Worm (Caenorhabditis elegans) whole organism, young adult: Measurements from ENCODE around the gene tsp-12.

Experiments
- B0035.1 ChIP-seq: sonication (generic microtip); optimal IDR thresholded peaks from 2 replicates; lab custom pipeline; 2016; ENCODE audit warnings: missing genetic modification characterization, mild to moderate bottlenecking, missing compliant biosample characterization, missing genotype, missing genetic modification reagents
- B0336.3 ChIP-seq: fragments of 200-800 bp; sonication (Bioruptor generic); IDR thresholded peaks from 2 replicates; pipeline ENCODE4 v1.3.6; 2022; ENCODE audit warnings: missing genetic modification characterization, missing compliant biosample characterization
- C06A6.2 ChIP-seq: fragments of 200-800 bp; sonication (Bioruptor generic); conservative IDR thresholded peaks from 2 replicates; pipeline ENCODE4 v1.3.6; 2022; ENCODE audit warnings: missing genetic modification characterization, missing compliant biosample characterization
- D2030.7 ChIP-seq: fragments of 200-800 bp; sonication (Bioruptor generic); IDR thresholded peaks from 2 replicates; pipeline ENCODE4 v1.3.6; 2022; ENCODE audit warnings: missing genetic modification reagents, missing genetic modification characterization, missing compliant biosample characterization
- F10E7.11 ChIP-seq: sonication (generic microtip); optimal IDR thresholded peaks from 2 replicates; lab custom pipeline; 2017; ENCODE audit warnings: mild to moderate bottlenecking, missing genetic modification characterization, moderate library complexity, missing compliant biosample characterization
- F37B4.10 ChIP-seq: fragments of 200-800 bp; sonication (Bioruptor generic); IDR thresholded peaks from 2 replicates; pipeline ENCODE4 v1.3.6; 2022; ENCODE audit warnings: missing genetic modification characterization, missing compliant biosample characterization
- F39B2.1 ChIP-seq: fragments of 200-800 bp; sonication (Bioruptor generic); IDR thresholded peaks from 2 replicates; pipeline ENCODE4 v1.3.6; 2022; ENCODE audit warnings: missing genetic modification reagents, missing genetic modification characterization, missing compliant biosample characterization
- F49E8.2 ChIP-seq: sonication (generic microtip); optimal IDR thresholded peaks from 3 replicates; lab custom pipeline; 2017; ENCODE audit warnings: missing genetic modification characterization, mild to moderate bottlenecking, missing compliant biosample characterization, antibody characterized with exemption, moderate library complexity; ENCODE audit not compliant: insufficient read depth
- F57A8.1 ChIP-seq: fragments of 200-800 bp; sonication (Bioruptor generic); optimal IDR thresholded peaks from 2 replicates; lab custom pipeline; 2018; ENCODE audit warnings: mild to moderate bottlenecking, missing genetic modification characterization, moderate library complexity, missing compliant biosample characterization
- Y53G8AR.9 ChIP-seq: fragments of 200-800 bp; sonication (Bioruptor generic); conservative IDR thresholded peaks from 2 replicates; pipeline ENCODE4 v1.3.6; 2022; ENCODE audit warnings: missing genetic modification reagents, missing genetic modification characterization, missing compliant biosample characterization
- Y79H2A.3 ChIP-seq: fragments of 200-800 bp; sonication (Bioruptor generic); conservative IDR thresholded peaks from 2 replicates; pipeline ENCODE4 v1.3.6; 2022; ENCODE audit warnings: missing genetic modification reagents, missing genetic modification characterization, missing compliant biosample characterization
- akir-1 ChIP-seq: fragments of 200-800 bp; sonication (Bioruptor generic); optimal IDR thresholded peaks from 2 replicates; lab custom pipeline; 2018; ENCODE audit warnings: mild to moderate bottlenecking, missing genetic modification characterization, moderate library complexity, missing compliant biosample characterization
- ama-1 ChIP-seq, 3 experiments: fragments of 150-350 bp in 1 of 3; sonication (generic microtip) in 2 of 3; optimal IDR thresholded peaks; 2 replicates each; lab custom pipeline; 2014 to 2018; ENCODE audit warnings: missing biosample characterization in 2 of 3, missing genetic modification characterization in 2 of 3, missing genetic modification reagents in 2 of 3
- aptf-3 ChIP-seq: fragments of 200-800 bp; sonication (Bioruptor generic); IDR thresholded peaks from 2 replicates; pipeline ENCODE4 v1.3.6; 2022; ENCODE audit warnings: missing genetic modification characterization, missing compliant biosample characterization
- bed-2 ChIP-seq: fragments of 200-800 bp; sonication (Bioruptor generic); IDR thresholded peaks from 2 replicates; pipeline ENCODE4 v1.3.6; 2022; ENCODE audit warnings: missing genetic modification reagents, missing genetic modification characterization, missing compliant biosample characterization
- cebp-1 ChIP-seq, 2 experiments: fragments of 200-800 bp in 1 of 2; sonication (Bioruptor generic) in 1 of 2; sonication (generic microtip) in 1 of 2; IDR thresholded peaks in 1 of 2; optimal IDR thresholded peaks in 1 of 2; 2 replicates each; pipeline versions ENCODE4 v1.3.6 to Lab custom; 2017 to 2022; ENCODE audit warnings: missing compliant biosample characterization in 2 of 2, missing genetic modification characterization in 2 of 2, mild to moderate bottlenecking in 1 of 2, missing genetic modification reagents in 1 of 2, moderate library complexity in 1 of 2
- ceh-27 ChIP-seq: fragments of 200-800 bp; sonication (Bioruptor generic); optimal IDR thresholded peaks from 2 replicates; lab custom pipeline; 2018; ENCODE audit warnings: mild to moderate bottlenecking, missing genetic modification characterization, moderate library complexity, missing compliant biosample characterization
- chd-7 ChIP-seq: sonication (generic microtip); optimal IDR thresholded peaks from 2 replicates; lab custom pipeline; 2016; ENCODE audit warnings: mild to moderate bottlenecking, missing genetic modification characterization, moderate library complexity, missing compliant biosample characterization
- egl-18 ChIP-seq: fragments of 200-800 bp; sonication (Bioruptor generic); IDR thresholded peaks from 2 replicates; pipeline ENCODE4 v1.3.6; 2022; ENCODE audit warnings: missing genetic modification reagents, missing genetic modification characterization, missing compliant biosample characterization
- egrh-3 ChIP-seq: fragments of 200-800 bp; sonication (Bioruptor generic); IDR thresholded peaks from 2 replicates; pipeline ENCODE4 v1.3.6; 2022; ENCODE audit warnings: missing genetic modification reagents, missing genetic modification characterization, missing compliant biosample characterization
- him-1 ChIP-seq: sonication (generic microtip); optimal IDR thresholded peaks from 2 replicates; lab custom pipeline; 2016; ENCODE audit warnings: missing genotype, missing genetic modification reagents, missing genetic modification characterization, missing compliant biosample characterization
- hlh-12 ChIP-seq: sonication (generic microtip); optimal IDR thresholded peaks from 2 replicates; lab custom pipeline; 2016; ENCODE audit warnings: missing genetic modification characterization, missing compliant biosample characterization
- hmg-1.2 ChIP-seq: fragments of 200-800 bp; sonication (Bioruptor generic); IDR thresholded peaks from 2 replicates; pipeline ENCODE4 v1.3.6; 2022; ENCODE audit warnings: missing genetic modification reagents, missing genetic modification characterization, missing compliant biosample characterization
- hsf-1 ChIP-seq: fragments of 200-800 bp; sonication (Bioruptor generic); IDR thresholded peaks from 2 replicates; pipeline ENCODE4 v1.3.6; 2022; ENCODE audit warnings: missing genetic modification reagents, missing genetic modification characterization, missing compliant biosample characterization
- lin-26 ChIP-seq: fragments of 200-800 bp; sonication (Bioruptor generic); IDR thresholded peaks from 2 replicates; pipeline ENCODE4 v1.3.6; 2022; ENCODE audit warnings: missing genetic modification reagents, missing genetic modification characterization, missing compliant biosample characterization
- lin-54 ChIP-seq: fragments of 200-800 bp; sonication (Bioruptor generic); optimal IDR thresholded peaks from 2 replicates; lab custom pipeline; 2018; ENCODE audit warnings: mild to moderate bottlenecking, missing genetic modification characterization, missing compliant biosample characterization
- lsl-1 ChIP-seq: fragments of 200-800 bp; sonication (Bioruptor generic); optimal IDR thresholded peaks from 2 replicates; lab custom pipeline; 2018; ENCODE audit warnings: mild to moderate bottlenecking, missing genetic modification characterization, moderate library complexity, missing compliant biosample characterization
- madf-3 ChIP-seq: fragments of 200-800 bp; sonication (Bioruptor generic); IDR thresholded peaks from 2 replicates; pipeline ENCODE4 v1.3.6; 2022; ENCODE audit warnings: missing genetic modification reagents, missing genetic modification characterization, missing compliant biosample characterization
- madf-6 ChIP-seq: fragments of 200-800 bp; sonication (Bioruptor generic); IDR thresholded peaks from 2 replicates; pipeline ENCODE4 v1.3.6; 2022; ENCODE audit warnings: missing genetic modification reagents, missing genetic modification characterization, missing compliant biosample characterization
- mel-28 ChIP-seq: sonication (generic microtip); optimal IDR thresholded peaks from 2 replicates; lab custom pipeline; 2016; ENCODE audit warnings: borderline replicate concordance, mild to moderate bottlenecking, missing genetic modification characterization, missing compliant biosample characterization
- mes-4 ChIP-seq: sonication (generic microtip); optimal IDR thresholded peaks from 2 replicates; lab custom pipeline; 2016; ENCODE audit warnings: missing genotype, missing genetic modification characterization, missing compliant biosample characterization
- mxl-1 ChIP-seq: sonication (generic microtip); optimal IDR thresholded peaks from 2 replicates; lab custom pipeline; 2016; ENCODE audit warnings: missing genetic modification characterization, missing compliant biosample characterization
- nhr-120 ChIP-seq: fragments of 200-800 bp; sonication (Bioruptor generic); IDR thresholded peaks from 2 replicates; pipeline ENCODE4 v1.3.6; 2022; ENCODE audit warnings: missing genetic modification characterization, missing compliant biosample characterization
- nhr-90 ChIP-seq: sonication (generic microtip); optimal IDR thresholded peaks from 2 replicates; lab custom pipeline; 2016; ENCODE audit warnings: missing genotype, mild to moderate bottlenecking, missing genetic modification characterization, missing compliant biosample characterization
- pbrm-1 ChIP-seq: fragments of 200-800 bp; sonication (Bioruptor generic); IDR thresholded peaks from 2 replicates; pipeline ENCODE4 v1.3.6; 2022; ENCODE audit warnings: missing genetic modification reagents, missing genetic modification characterization, missing compliant biosample characterization
- sea-2 ChIP-seq: fragments of 200-800 bp; sonication (Bioruptor generic); IDR thresholded peaks from 2 replicates; pipeline ENCODE4 v1.3.6; 2022; ENCODE audit warnings: missing genetic modification characterization, missing compliant biosample characterization
- snpc-1.1 ChIP-seq: sonication (generic microtip); optimal IDR thresholded peaks from 2 replicates; lab custom pipeline; 2017; ENCODE audit warnings: missing genetic modification characterization, mild to moderate bottlenecking, missing compliant biosample characterization, antibody characterized with exemption, moderate library complexity, missing genotype, missing genetic modification reagents; ENCODE audit not compliant: insufficient read depth
- snpc-3.4 ChIP-seq: sonication (generic microtip); optimal IDR thresholded peaks from 2 replicates; lab custom pipeline; 2017; ENCODE audit warnings: missing genetic modification characterization, mild to moderate bottlenecking, missing compliant biosample characterization, antibody characterized with exemption, moderate library complexity, missing genotype, missing genetic modification reagents
- tbp1 ChIP-seq: fragments of 200-800 bp; sonication (Bioruptor generic); optimal IDR thresholded peaks from 2 replicates; lab custom pipeline; 2018; ENCODE audit warnings: mild to moderate bottlenecking, missing genetic modification characterization, missing compliant biosample characterization
- tbx-9 ChIP-seq: sonication (generic microtip); optimal IDR thresholded peaks from 2 replicates; lab custom pipeline; 2016; ENCODE audit warnings: borderline replicate concordance, missing genetic modification characterization, inconsistent platforms, missing compliant biosample characterization
- unc-130 ChIP-seq: sonication (generic microtip); optimal IDR thresholded peaks from 2 replicates; lab custom pipeline; 2016; ENCODE audit warnings: missing genetic modification reagents, missing genetic modification characterization, missing compliant biosample characterization
- ztf-25 ChIP-seq: fragments of 200-800 bp; sonication (Bioruptor generic); IDR thresholded peaks from 2 replicates; pipeline ENCODE4 v1.3.6; 2022; ENCODE audit warnings: missing genetic modification reagents, missing genetic modification characterization, missing compliant biosample characterization
- ztf-26 ChIP-seq: sonication (generic microtip); optimal IDR thresholded peaks from 2 replicates; lab custom pipeline; 2017; ENCODE audit warnings: missing genetic modification characterization, missing compliant biosample characterization

tsp-12 gene

DNA sequence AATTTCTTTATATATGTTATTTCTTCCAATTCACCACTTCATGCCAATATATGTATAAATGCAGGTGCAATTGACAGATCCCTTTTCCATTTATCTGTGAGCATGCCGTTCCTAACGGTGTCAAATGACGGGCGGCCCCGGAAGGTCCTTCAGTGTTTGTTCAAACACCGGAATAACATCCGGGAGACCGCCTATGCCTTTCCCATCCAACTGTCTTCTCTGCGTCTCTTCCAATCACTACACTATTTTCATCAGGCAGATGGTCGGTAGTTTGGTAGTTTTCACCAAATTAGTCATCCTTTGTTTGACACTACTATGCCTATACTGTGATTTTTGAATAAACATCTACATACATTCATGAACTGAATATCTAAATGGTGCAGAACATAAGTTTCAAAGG, 40.2 kb upstream of the tsp-12 start:
- TF ChIP-seq lin-26 (no peak), akir-1 (GFP tag; lab: Kevin White, UChicago) (no peak), hsf-1 (GFP tag; lab: Robert Waterston, UW) (no peak), egl-18 (GFP tag; lab: Robert Waterston, UW) (no peak), F57A8.1 (GFP tag; lab: Kevin White, UChicago) (no peak), F37B4.10 (GFP tag; lab: Robert Waterston, UW) (no peak), hmg-1.2 (GFP tag; lab: Robert Waterston, UW) (peak; percentile 79)

DNA sequence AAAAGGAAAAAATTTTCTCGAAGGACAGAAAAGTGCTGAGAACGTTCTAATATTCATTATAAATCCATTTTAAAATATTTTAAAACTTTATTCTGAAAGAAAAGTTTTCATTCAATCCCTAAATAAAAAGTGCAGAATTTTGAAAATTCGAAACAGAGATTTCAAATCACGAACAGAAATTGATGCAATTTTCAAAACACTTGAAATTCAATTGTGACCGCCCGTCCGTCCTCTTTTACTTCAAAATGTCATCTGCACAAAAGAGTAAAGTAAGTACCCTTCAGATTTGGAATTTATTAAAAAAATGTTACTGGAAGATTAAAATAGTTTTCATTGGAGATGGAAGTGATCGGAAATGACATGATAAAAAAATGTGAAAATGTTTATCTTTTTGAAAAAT, 38.1 kb upstream of the tsp-12 start:
- no peak for TF ChIP-seq F10E7.11 (tag; lab: Kevin White, UChicago)
- no peak for TF ChIP-seq F49E8.2
- no peak for TF ChIP-seq unc-130
- no peak for TF ChIP-seq tbp1 (GFP tag; lab: Kevin White, UChicago)
- TF ChIP-seq bed-2: no peak
- no peak for TF ChIP-seq aptf-3 (GFP tag; lab: Robert Waterston, UW)
- no peak for TF ChIP-seq ztf-26 (tag; lab: Kevin White, UChicago)
- no peak for TF ChIP-seq B0035.1 (tag; lab: Kevin White, UChicago)
- TF ChIP-seq madf-3 (GFP tag; lab: Robert Waterston, UW): no peak
- TF ChIP-seq hsf-1 (GFP tag; lab: Robert Waterston, UW): no peak
- TF ChIP-seq egrh-3 (GFP tag; lab: Robert Waterston, UW): no peak
- no peak for TF ChIP-seq hlh-12 (tag; lab: Kevin White, UChicago)
- no peak for TF ChIP-seq ztf-25 (GFP tag; lab: Robert Waterston, UW)
- no peak for TF ChIP-seq F39B2.1 (GFP tag; lab: Robert Waterston, UW)
- TF ChIP-seq C06A6.2: no peak
- no peak for TF ChIP-seq Y79H2A.3 (GFP tag; lab: Robert Waterston, UW)
- TF ChIP-seq pbrm-1 (GFP tag; lab: Robert Waterston, UW): no peak
- no peak for TF ChIP-seq lsl-1

DNA sequence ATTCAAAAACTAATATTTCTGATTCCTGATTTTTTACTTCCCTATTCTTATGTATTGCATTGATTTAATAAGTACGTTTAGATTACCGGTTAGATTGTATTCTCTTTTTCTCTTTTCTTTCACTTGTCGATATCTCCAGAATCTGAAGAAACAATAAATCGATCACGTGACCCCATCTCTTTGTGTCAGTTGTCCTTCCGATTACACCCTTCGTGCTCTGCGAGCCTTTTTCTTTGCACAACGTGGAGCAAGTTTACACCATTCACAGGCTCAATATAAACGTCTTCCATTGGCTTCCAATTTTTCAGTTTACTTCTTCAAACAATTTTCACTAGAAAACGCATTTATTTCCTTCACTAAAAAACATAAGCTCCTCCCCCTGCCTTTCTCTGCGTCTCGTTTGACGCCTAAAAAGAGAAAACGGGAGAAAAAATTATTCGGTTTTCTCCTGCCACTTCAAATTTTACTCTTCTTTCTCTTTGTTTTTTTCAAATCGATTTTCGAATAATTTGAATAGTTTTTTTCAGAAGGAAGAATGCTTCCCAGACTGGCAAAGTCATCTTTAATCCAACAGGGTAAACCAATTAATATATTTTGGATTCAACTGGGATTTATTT, 29.8 kb upstream of the tsp-12 start, which contains the start of gene gta-1:
Gene gta-1, plus strand, starts transcription at position 528 of the 617 bp plus-strand sequence.
- TF ChIP-seq B0035.1 (tag; lab: Kevin White, UChicago) (no peak), mxl-1 (tag; lab: Kevin White, UChicago) (no peak), nhr-120 (GFP tag; lab: Robert Waterston, UW) (no peak), chd-7 (tag; lab: Kevin White, UChicago) (no peak), mes-4 (no peak), him-1 (tag; lab: Kevin White, UChicago) (no peak), hsf-1 (GFP tag; lab: Robert Waterston, UW) (no peak), cebp-1 (GFP tag; IDR thresholded peaks at IDR 0.05; lab: Robert Waterston, UW) (no peak), cebp-1 (tag; optimal IDR thresholded peaks at IDR 0.05; lab: Kevin White, UChicago) (peak; percentile 15), mel-28 (no peak), ceh-27 (GFP tag; lab: Kevin White, UChicago) (no peak), ama-1 (optimal IDR thresholded peaks at IDR 0.05; lab: Kevin White, UChicago) (peak; percentile 50), ama-1 (GFP tag; optimal IDR thresholded peaks at IDR 0.05; lab: Kevin White, UChicago) (no peak)

ce11 chrIV:10177779-10178178, 27.4 kb upstream of the tsp-12 start, which contains the start of gene mspn-1:
Gene mspn-1, plus strand, starts transcription at chrIV:10177968.
- no peak for TF ChIP-seq nhr-90 (tag; lab: Kevin White, UChicago)
- TF ChIP-seq lin-54: peak; percentile 43
- TF ChIP-seq Y53G8AR.9: peak; percentile 74; the same call in 1 of the 2 replicates
- no peak for TF ChIP-seq tbx-9 (tag; lab: Kevin White, UChicago)
- TF ChIP-seq snpc-1.1 (tag; lab: Kevin White, UChicago): no peak
- peak; percentile 61; the same call in 1 of the 2 replicates for TF ChIP-seq hsf-1 (GFP tag; lab: Robert Waterston, UW)
- no peak for TF ChIP-seq sea-2 (GFP tag; lab: Robert Waterston, UW)
- TF ChIP-seq lin-26: 0 out of 2 replicates have a peak, but pooled peaks have one; percentile 48
- TF ChIP-seq F49E8.2: peak; percentile 17
- TF ChIP-seq madf-6: peak; percentile 54; the same call in 1 of the 2 replicates
- peak; percentile 65; the same call in 1 of the 2 replicates for TF ChIP-seq B0336.3 (GFP tag; lab: Robert Waterston, UW)
- peak; percentile 18; the same call in 1 of the 2 replicates for TF ChIP-seq D2030.7 (GFP tag; lab: Robert Waterston, UW)
- TF ChIP-seq aptf-3 (GFP tag; lab: Robert Waterston, UW): no peak
- peak; percentile 8 for TF ChIP-seq snpc-3.4 (tag; lab: Kevin White, UChicago)
